Worm (Caenorhabditis elegans) whole organism, late embryonic: Measurements from ENCODE around the gene unc-64.

ENCODE experiments used
- ceh-9 ChIP-seq: sonication (generic microtip); optimal IDR thresholded peaks from 2 replicates; lab custom pipeline; 2016; ENCODE audit warnings: mild to moderate bottlenecking, missing genetic modification characterization, inconsistent platforms, missing compliant biosample characterization
- elt-2 ChIP-seq: sonication (generic microtip); optimal IDR thresholded peaks from 2 replicates; lab custom pipeline; 2016; ENCODE audit warnings: missing genetic modification reagents, missing genetic modification characterization, missing compliant biosample characterization
- fkh-10 ChIP-seq: fragments of 150-350 bp; optimal IDR thresholded peaks from 2 replicates; lab custom pipeline; 2014; ENCODE audit warnings: missing biosample characterization, missing genetic modification reagents, missing genetic modification characterization
- lim-6 ChIP-seq: sonication (generic microtip); optimal IDR thresholded peaks from 2 replicates; lab custom pipeline; 2016; ENCODE audit warnings: missing genetic modification characterization, missing compliant biosample characterization
- rnt-1 ChIP-seq: sonication (generic microtip); optimal IDR thresholded peaks from 2 replicates; lab custom pipeline; 2016; ENCODE audit warnings: missing genetic modification characterization, missing compliant biosample characterization

DNA sequence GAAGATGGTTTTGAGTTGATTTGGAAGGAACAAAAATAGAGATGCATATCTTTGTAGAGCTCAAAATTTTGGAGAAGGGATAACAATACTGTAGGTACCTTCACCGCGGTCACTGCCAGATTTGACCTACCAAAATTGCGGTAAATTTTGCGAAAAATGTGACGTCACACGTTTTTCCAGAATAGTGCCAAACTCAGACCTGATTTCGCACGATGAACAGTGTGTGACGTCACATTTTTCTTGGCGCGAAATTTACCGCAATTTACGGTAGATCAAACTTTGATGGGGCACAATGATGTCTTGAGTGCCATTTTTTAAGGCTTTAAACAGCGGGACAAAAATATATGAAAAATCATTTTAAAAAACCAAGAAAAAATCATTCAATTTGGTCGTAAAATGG lies 51.9 kb downstream of the unc-64 start:
- no peak for TF ChIP-seq fkh-10
- no peak for TF ChIP-seq elt-2 (tag; lab: Kevin White, UChicago)
- TF ChIP-seq rnt-1, result no peak
- no peak for TF ChIP-seq ceh-9 (tag; lab: Kevin White, UChicago)
- TF ChIP-seq lim-6 (tag; lab: Kevin White, UChicago), result no peak
